Fruit fly (Drosophila melanogaster) whole organism, wandering third instar larva: Measurements from ENCODE around the gene CG12112.

Source experiments
- Abd-B ChIP-seq: fragments of >200 bp; optimal IDR thresholded peaks from 2 replicates; lab custom pipeline; 2017; ENCODE audit warnings: missing biosample characterization, missing genetic modification characterization
- CG32264 ChIP-seq: fragments of 200-800 bp; sonication (Bioruptor generic); optimal IDR thresholded peaks from 2 replicates; lab custom pipeline; 2016; ENCODE audit warnings: missing biosample characterization, missing genetic modification characterization
- CrebA ChIP-seq: fragments of 200-800 bp; sonication (Bioruptor generic); optimal IDR thresholded peaks from 2 replicates; lab custom pipeline; 2016; ENCODE audit warnings: missing biosample characterization, mild to moderate bottlenecking, missing genetic modification characterization, borderline replicate concordance
- GATAd ChIP-seq: sonication (Bioruptor generic); optimal IDR thresholded peaks from 2 replicates; lab custom pipeline; 2016; ENCODE audit warnings: missing biosample characterization, missing genetic modification characterization
- HLH106 ChIP-seq: fragments of 200-800 bp; optimal IDR thresholded peaks from 3 replicates; lab custom pipeline; 2019; ENCODE audit warnings: missing biosample characterization, mild to moderate bottlenecking, missing genetic modification characterization, moderate library complexity
- Hr78 ChIP-seq: fragments of >200 bp; optimal IDR thresholded peaks from 2 replicates; lab custom pipeline; 2017; ENCODE audit warnings: missing biosample characterization, missing genetic modification characterization
- Hr83 ChIP-seq: fragments of 200-300 bp; sonication (Bioruptor generic); optimal IDR thresholded peaks from 2 replicates; lab custom pipeline; 2016; ENCODE audit warnings: missing biosample characterization, mild to moderate bottlenecking, missing genetic modification characterization, moderate library complexity; ENCODE audit not compliant: poor library complexity, severe bottlenecking
- Mio ChIP-seq: sonication (Bioruptor generic); optimal IDR thresholded peaks from 2 replicates; lab custom pipeline; 2016; ENCODE audit warnings: missing biosample characterization, missing genetic modification characterization
- Myc ChIP-seq: fragments of >200 bp; optimal IDR thresholded peaks from 2 replicates; lab custom pipeline; 2017
- N ChIP-seq: fragments of >200 bp; optimal IDR thresholded peaks from 2 replicates; lab custom pipeline; 2018; ENCODE audit warnings: missing biosample characterization, missing external identifiers, missing genetic modification characterization
- OdsH ChIP-seq: fragments of 200-800 bp; sonication (Bioruptor generic); optimal IDR thresholded peaks from 2 replicates; lab custom pipeline; 2016; ENCODE audit warnings: missing biosample characterization, mild to moderate bottlenecking, missing genetic modification characterization
- Rel ChIP-seq, 2 experiments: fragments of 200-800 bp; sonication (Bioruptor generic) in 1 of 2; optimal IDR thresholded peaks; 2 replicates in 1 of 2; 3 replicates in 1 of 2; lab custom pipeline; 2016 to 2019; ENCODE audit warnings: mild to moderate bottlenecking in 2 of 2, missing biosample characterization in 2 of 2, missing genetic modification characterization in 2 of 2, moderate library complexity in 1 of 2
- Sp1 ChIP-seq: fragments of 200-800 bp; sonication (Bioruptor generic); optimal IDR thresholded peaks from 3 replicates; lab custom pipeline; 2019; ENCODE audit warnings: missing biosample characterization, mild to moderate bottlenecking, missing genetic modification characterization, moderate library complexity
- Vsx2 ChIP-seq: fragments of 200-300, 225-300 bp; sonication (Bioruptor generic); optimal IDR thresholded peaks from 2 replicates; lab custom pipeline; 2018; ENCODE audit warnings: missing biosample characterization, missing genetic modification characterization; ENCODE audit not compliant: partially characterized antibody
- br ChIP-seq: fragments of 200-800 bp; sonication (Bioruptor generic); optimal IDR thresholded peaks from 2 replicates; lab custom pipeline; 2016; ENCODE audit warnings: missing biosample characterization, missing genetic modification characterization
- dl ChIP-seq, 2 experiments: fragments of 175-275, 200-275 bp in 1 of 2; fragments of 200-275 bp in 1 of 2; sonication (Bioruptor generic); optimal IDR thresholded peaks; lab custom pipeline; 2018; ENCODE audit warnings: mild to moderate bottlenecking in 2 of 2, missing biosample characterization in 2 of 2, missing genetic modification characterization in 2 of 2, moderate library complexity in 2 of 2; ENCODE audit not compliant: partially characterized antibody in 2 of 2, insufficient read depth in 1 of 2
- dmrt93B ChIP-seq: fragments of 200-800 bp; sonication (Bioruptor generic); optimal IDR thresholded peaks from 2 replicates; lab custom pipeline; 2018; ENCODE audit warnings: missing biosample characterization, mild to moderate bottlenecking, missing genetic modification characterization
- ey ChIP-seq: fragments of 200-800 bp; sonication (Bioruptor generic); optimal IDR thresholded peaks from 2 replicates; lab custom pipeline; 2016; ENCODE audit warnings: missing biosample characterization, missing genetic modification characterization
- foxo ChIP-seq, 2 experiments: fragments of 200-800 bp; sonication (Bioruptor generic); optimal IDR thresholded peaks; 2 replicates in 1 of 2; 3 replicates in 1 of 2; lab custom pipeline; 2016 to 2017; ENCODE audit warnings: missing biosample characterization in 2 of 2, missing genetic modification characterization in 2 of 2
- fru ChIP-seq: fragments of 200-800 bp; sonication (Bioruptor generic); optimal IDR thresholded peaks from 3 replicates; lab custom pipeline; 2016; ENCODE audit warnings: missing biosample characterization, mild to moderate bottlenecking, missing genetic modification characterization
- h ChIP-seq: fragments of 200-800 bp; sonication (Bioruptor generic); optimal IDR thresholded peaks from 3 replicates; lab custom pipeline; 2016; ENCODE audit warnings: missing biosample characterization, mild to moderate bottlenecking, missing genetic modification characterization
- jim ChIP-seq: fragments of 175-275, 200-325 bp; sonication (Bioruptor generic); optimal IDR thresholded peaks from 2 replicates; lab custom pipeline; 2016; ENCODE audit warnings: missing biosample characterization, mild to moderate bottlenecking, missing genetic modification characterization
- lola ChIP-seq: fragments of >200 bp; optimal IDR thresholded peaks from 2 replicates; lab custom pipeline; 2017; ENCODE audit warnings: missing biosample characterization, missing genetic modification characterization
- pan ChIP-seq: fragments of >200 bp; optimal IDR thresholded peaks from 2 replicates; lab custom pipeline; 2017
- psq ChIP-seq: fragments of 200-800 bp; sonication (Bioruptor generic); optimal IDR thresholded peaks from 3 replicates; lab custom pipeline; 2017; ENCODE audit warnings: missing biosample characterization, mild to moderate bottlenecking, missing genetic modification characterization, moderate library complexity
- rgr ChIP-seq: fragments of 200-800 bp; sonication (Bioruptor generic); optimal IDR thresholded peaks from 3 replicates; lab custom pipeline; 2016; ENCODE audit warnings: missing biosample characterization, mild to moderate bottlenecking, missing genetic modification characterization
- sage ChIP-seq: fragments of 200-800 bp; sonication (Bioruptor generic); optimal IDR thresholded peaks from 2 replicates; lab custom pipeline; 2016; ENCODE audit warnings: missing biosample characterization, mild to moderate bottlenecking, missing genetic modification characterization
- sv ChIP-seq: fragments of 200-800 bp; sonication (Bioruptor generic); optimal IDR thresholded peaks from 3 replicates; lab custom pipeline; 2016; ENCODE audit warnings: missing biosample characterization, missing genetic modification characterization
- tai ChIP-seq: sonication (Bioruptor generic); optimal IDR thresholded peaks from 2 replicates; lab custom pipeline; 2016; ENCODE audit warnings: missing biosample characterization, missing genetic modification characterization
- usp ChIP-seq: fragments of >200 bp; optimal IDR thresholded peaks from 2 replicates; lab custom pipeline; 2017; ENCODE audit warnings: missing biosample characterization, missing genetic modification characterization
- woc ChIP-seq: sonication (Bioruptor generic); optimal IDR thresholded peaks from 2 replicates; lab custom pipeline; 2016; ENCODE audit warnings: missing biosample characterization, mild to moderate bottlenecking, missing genetic modification characterization

Gene CG12112

dm6 chrX:8606206-8606605 lies 46.2 kb upstream of the CG12112 start, which contains the start of gene Caf1-180:
Caf1-180 (minus strand) TSS chrX:8606304.
- TF ChIP-seq psq (GFP tag; lab: Kevin White, UChicago) (no peak), pan (lab: Kevin White, UChicago) (no peak), usp (GFP tag; lab: Kevin White, UChicago) (no peak), woc (no peak), CG32264 (no peak), Hr83 (peak; percentile 47), jim (no peak), N (GFP tag; lab: Kevin White, UChicago) (no peak), fru (GFP tag; lab: Kevin White, UChicago) (no peak), CrebA (no peak), tai (no peak), lola (GFP tag; lab: Kevin White, UChicago) (no peak), Myc (lab: Kevin White, UChicago) (peak; percentile 42), Vsx2 (GFP tag; lab: Kevin White, UChicago) (no peak), Mio (GFP tag; lab: Kevin White, UChicago) (no peak), h (GFP tag; lab: Kevin White, UChicago) (peak; percentile 14), Sp1 (GFP tag; lab: Kevin White, UChicago) (no peak), HLH106 (tag; lab: Kevin White, UChicago) (peak; percentile 22), Rel (GFP tag; optimal IDR thresholded peaks at IDR 0.05; lab: Kevin White, UChicago) (no peak), Rel (tag; optimal IDR thresholded peaks at IDR 0.05; lab: Kevin White, UChicago) (peak; percentile 57), br (GFP tag; lab: Kevin White, UChicago) (peak; percentile 15), GATAd (GFP tag; lab: Kevin White, UChicago) (no peak), dmrt93B (no peak), foxo (GFP tag; optimal IDR thresholded peaks at IDR 0.05; lab: Kevin White, UChicago) (peak in 1 of 2 experiments; percentile 31), rgr (GFP tag; lab: Kevin White, UChicago) (no peak), ey (peak; percentile 5), sv (GFP tag; lab: Kevin White, UChicago) (no peak)

dm6 chrX:8601165-8601564 lies 41.2 kb upstream of the CG12112 start:
- no peak for TF ChIP-seq Sp1 (GFP tag; lab: Kevin White, UChicago)
- TF ChIP-seq br (GFP tag; lab: Kevin White, UChicago), result peak; percentile 58
- peak; percentile 65 for TF ChIP-seq ey
- TF ChIP-seq Mio (GFP tag; lab: Kevin White, UChicago), result no peak
- TF ChIP-seq rgr (GFP tag; lab: Kevin White, UChicago), result no peak
- TF ChIP-seq Abd-B (GFP tag; lab: Kevin White, UChicago), result no peak
- TF ChIP-seq CG32264, result no peak
- peak; percentile 2 for TF ChIP-seq psq (GFP tag; lab: Kevin White, UChicago)
- no peak for TF ChIP-seq usp (GFP tag; lab: Kevin White, UChicago)
- peak; percentile 30 for TF ChIP-seq OdsH (GFP tag; lab: Kevin White, UChicago)
- TF ChIP-seq Myc (lab: Kevin White, UChicago), result no peak
- TF ChIP-seq foxo (GFP tag; optimal IDR thresholded peaks at IDR 0.05; lab: Kevin White, UChicago), result peak in 1 of 2 experiments; percentile 70
- peak; percentile 35 for TF ChIP-seq sage (GFP tag; lab: Kevin White, UChicago)
- TF ChIP-seq HLH106 (tag; lab: Kevin White, UChicago), result peak; percentile 60
- TF ChIP-seq lola (GFP tag; lab: Kevin White, UChicago), result no peak
- no peak for TF ChIP-seq Hr78 (GFP tag; lab: Kevin White, UChicago)
- TF ChIP-seq Rel (GFP tag; optimal IDR thresholded peaks at IDR 0.05; lab: Kevin White, UChicago), result no peak
- no peak for TF ChIP-seq Rel (tag; optimal IDR thresholded peaks at IDR 0.05; lab: Kevin White, UChicago)
- TF ChIP-seq sv (GFP tag; lab: Kevin White, UChicago), result no peak
- TF ChIP-seq N (GFP tag; lab: Kevin White, UChicago), result no peak

- TF ChIP-seq CrebA (no peak), Rel (GFP tag; optimal IDR thresholded peaks at IDR 0.05; lab: Kevin White, UChicago) (no peak), Rel (tag; optimal IDR thresholded peaks at IDR 0.05; lab: Kevin White, UChicago) (peak; percentile 69)
Measured at dm6 chrX:8593159-8593476, 33.1 kb upstream of the CG12112 start.

dm6 chrX:8592437-8593158 lies 32.6 kb upstream of the CG12112 start:
- peak in 1 of 2 experiments; percentile 29 for TF ChIP-seq foxo (GFP tag; optimal IDR thresholded peaks at IDR 0.05; lab: Kevin White, UChicago)
- peak; percentile 40 for TF ChIP-seq br (GFP tag; lab: Kevin White, UChicago)
- no peak for TF ChIP-seq jim
- peak; percentile 27 for TF ChIP-seq HLH106 (tag; lab: Kevin White, UChicago)
- peak; percentile 6 for TF ChIP-seq psq (GFP tag; lab: Kevin White, UChicago)
- peak; percentile 18 for TF ChIP-seq Sp1 (GFP tag; lab: Kevin White, UChicago)
- peak; percentile 5 for TF ChIP-seq OdsH (GFP tag; lab: Kevin White, UChicago)
- TF ChIP-seq dl (GFP tag; optimal IDR thresholded peaks at IDR 0.05; lab: Kevin White, UChicago; ENCODE audit: insufficient read depth in 1 of 2, partially characterized antibody in 2 of 2), result no peak
- TF ChIP-seq Hr83, result no peak
- peak; percentile 10 for TF ChIP-seq h (GFP tag; lab: Kevin White, UChicago)
- no peak for TF ChIP-seq woc
- peak; percentile 30 for TF ChIP-seq ey
